Fruit fly (Drosophila melanogaster): ENCODE measurements around the gene Vps15.

The Vps15 gene

DNA sequence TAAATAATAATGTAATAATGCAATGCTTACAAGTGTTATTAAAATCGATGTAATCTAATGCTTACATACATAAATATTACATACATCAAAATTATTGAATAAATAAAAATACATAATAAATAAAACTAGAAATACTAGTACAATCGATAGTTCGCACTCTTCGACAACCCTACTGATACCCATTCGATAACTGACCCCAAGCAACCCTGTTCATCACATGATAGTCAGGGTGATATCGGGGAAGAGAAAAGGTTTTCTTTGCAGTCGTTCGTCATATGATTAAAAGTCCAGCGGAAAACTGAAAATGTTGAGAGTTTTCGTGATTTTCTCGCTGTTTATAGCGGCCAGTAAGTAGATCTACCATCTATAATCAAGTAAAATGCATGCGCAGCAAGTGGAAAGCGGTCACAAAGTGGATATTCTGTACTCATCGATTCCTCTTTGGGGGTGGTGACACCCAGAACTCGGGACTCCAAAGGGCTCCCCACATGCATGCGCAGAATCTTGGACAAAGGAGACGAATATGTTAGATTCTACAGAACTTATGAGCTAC lies 14.8 kb upstream of the Vps15 start, which contains the start of gene ATP6AP2 (continued):
- TF ChIP-seq CG12236 (GFP tag; optimal IDR thresholded peaks at IDR 0.05) (no peak), repo (GFP tag; optimal IDR thresholded peaks at IDR 0.05) (no peak), CG2116 (GFP tag; optimal IDR thresholded peaks at IDR 0.05) (peak; percentile 99), otp (GFP tag; IDR thresholded peaks at IDR 0.05) (no peak), sna (GFP tag; IDR thresholded peaks at IDR 0.05; ENCODE audit: partially characterized antibody) (peak; percentile 63), rib (GFP tag; IDR thresholded peaks at IDR 0.05) (no peak), CG7987 (GFP tag; optimal IDR thresholded peaks at IDR 0.05) (peak; percentile 76), sug (tag; optimal IDR thresholded peaks at IDR 0.05) (peak; percentile 80), CG12659 (GFP tag; optimal IDR thresholded peaks at IDR 0.05) (peak; percentile 85), Usf (GFP tag; optimal IDR thresholded peaks at IDR 0.05) (peak; percentile 72), Aef1 (GFP tag; IDR thresholded peaks at IDR 0.05) (peak; percentile 32; the same call in 1 of the 3 replicates), HLHmδ (GFP tag; optimal IDR thresholded peaks at IDR 0.05) (peak; percentile 29), yki (optimal IDR thresholded peaks at IDR 0.05) (no peak), run (tag; optimal IDR thresholded peaks at IDR 0.05) (no peak), CG14860 (GFP tag; IDR thresholded peaks at IDR 0.05; ENCODE audit: partially characterized antibody) (peak; percentile 76; the same call in 2 of the 3 replicates), Dek (tag; optimal IDR thresholded peaks at IDR 0.05) (peak; percentile 70), CG11456 (GFP tag; IDR thresholded peaks at IDR 0.05) (peak; percentile 72; the same call in 2 of the 3 replicates), CG5953 (GFP tag; IDR thresholded peaks at IDR 0.05) (0 out of 2 replicates have a peak, but pooled peaks have one; percentile 28), az2 (GFP tag; optimal IDR thresholded peaks at IDR 0.05) (peak; percentile 41), CG2120 (GFP tag; optimal IDR thresholded peaks at IDR 0.05) (peak; percentile 65), CG17328 (GFP tag; IDR thresholded peaks at IDR 0.05) (peak; percentile 61; the same call in 1 of the 2 replicates), CG13424 (tag; optimal IDR thresholded peaks at IDR 0.05) (peak; percentile 72), croc (GFP tag; conservative IDR thresholded peaks at IDR 0.05) (no peak), sob (GFP tag; IDR thresholded peaks at IDR 0.05) (peak; percentile 85), Optix (GFP tag; IDR thresholded peaks at IDR 0.05) (no peak), gcm2 (GFP tag; optimal IDR thresholded peaks at IDR 0.05) (peak; percentile 12), tgo (GFP tag; IDR thresholded peaks at IDR 0.05) (peak; percentile 27; the same call in 1 of the 3 replicates), CG30431 (GFP tag; optimal IDR thresholded peaks at IDR 0.05) (no peak), Adf1 (GFP tag; IDR thresholded peaks at IDR 0.05) (peak; percentile 32; the same call in 1 of the 2 replicates), CG13624 (GFP tag; optimal IDR thresholded peaks at IDR 0.05) (peak; percentile 6), p53 (GFP tag; optimal IDR thresholded peaks at IDR 0.05) (no peak), nerfin-1 (tag; optimal IDR thresholded peaks at IDR 0.05) (peak; percentile 62), tin (GFP tag; optimal IDR thresholded peaks at IDR 0.05) (peak; percentile 58), dmrt99B (tag; optimal IDR thresholded peaks at IDR 0.05) (no peak), CG6854 (GFP tag; optimal IDR thresholded peaks at IDR 0.05) (no peak), Meics (GFP tag; optimal IDR thresholded peaks at IDR 0.05) (peak; percentile 55), unc-4 (GFP tag; IDR thresholded peaks at IDR 0.05; ENCODE audit: partially characterized antibody) (peak; percentile 78), hth (optimal IDR thresholded peaks at IDR 0.05) (no peak), Mrtf (GFP tag; IDR thresholded peaks at IDR 0.05) (peak; percentile 8; the same call in 1 of the 3 replicates), Rfx (GFP tag; IDR thresholded peaks at IDR 0.05) (peak; percentile 84), CG2875 (GFP tag; optimal IDR thresholded peaks at IDR 0.05) (peak; percentile 19), Oaz (GFP tag; IDR thresholded peaks at IDR 0.05) (no peak), CG32772 (GFP tag; IDR thresholded peaks at IDR 0.05) (0 out of 2 replicates have a peak, but pooled peaks have one; percentile 20), prd (optimal IDR thresholded peaks at IDR 0.05) (no peak), prd (GFP tag; IDR thresholded peaks at IDR 0.05) (0 out of 3 replicates have a peak, but pooled peaks have one; percentile 32), CG6765 (GFP tag; optimal IDR thresholded peaks at IDR 0.05) (peak; percentile 60), CG7963 (GFP tag; IDR thresholded peaks at IDR 0.05; ENCODE audit: partially characterized antibody) (peak; percentile 78), cas (GFP tag; IDR thresholded peaks at IDR 0.05) (peak; percentile 43; the same call in 1 of the 2 replicates), aop (GFP tag; IDR thresholded peaks at IDR 0.05) (no peak), so (GFP tag; IDR thresholded peaks at IDR 0.05) (no peak), CG17359 (tag; optimal IDR thresholded peaks at IDR 0.05) (peak; percentile 65)

Data from whole organism, embryonic.